Worm (Caenorhabditis elegans): ENCODE measurements around the gene abcf-3.

DNA sequence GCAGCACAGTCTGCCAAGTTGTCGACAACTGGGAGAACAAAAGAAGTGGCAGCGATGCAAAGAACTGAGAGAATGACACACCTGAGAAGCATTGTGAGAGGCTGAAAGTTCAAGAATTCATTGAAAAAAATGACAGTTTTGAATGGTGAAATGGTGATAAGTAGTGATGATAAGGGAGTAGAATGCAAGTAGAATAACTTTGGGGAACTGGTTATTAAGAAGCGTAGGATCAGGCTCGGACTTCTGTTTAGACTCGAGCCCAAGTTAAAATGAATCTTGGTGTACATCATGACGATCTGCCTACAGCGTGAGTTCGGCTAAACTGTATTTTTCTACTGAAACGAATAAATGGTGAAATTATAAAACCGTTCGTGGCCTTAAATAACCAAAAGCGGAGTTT is 5.4 kb downstream of the abcf-3 start, which contains the start of gene F42A10.7:
- TF ChIP-seq hlh-30 (tag; optimal IDR thresholded peaks at IDR 0.05; ENCODE audit: insufficient read depth) (no peak), ets-4 (tag; optimal IDR thresholded peaks at IDR 0.05) (no peak), nhr-232 (tag; optimal IDR thresholded peaks at IDR 0.05) (no peak), rnt-1 (tag; optimal IDR thresholded peaks at IDR 0.05) (no peak), elt-2 (tag; optimal IDR thresholded peaks at IDR 0.05) (no peak), ama-1 (optimal IDR thresholded peaks at IDR 0.05) (no peak), unc-86 (tag; optimal IDR thresholded peaks at IDR 0.05) (no peak), ceh-19 (GFP tag; optimal IDR thresholded peaks at IDR 0.05) (no peak), lin-11 (tag; optimal IDR thresholded peaks at IDR 0.05) (no peak), F13H6.1 (tag; optimal IDR thresholded peaks at IDR 0.05) (no peak), tbx-2 (tag; optimal IDR thresholded peaks at IDR 0.05) (no peak)

Measured in whole organism, late embryonic.